Fruit fly (Drosophila melanogaster): Measurements from ENCODE around the gene CG15021.
A peak's percentile ranks its signal among the peaks of the same experiment; 100 is the strongest.

Gene CG15021

DNA sequence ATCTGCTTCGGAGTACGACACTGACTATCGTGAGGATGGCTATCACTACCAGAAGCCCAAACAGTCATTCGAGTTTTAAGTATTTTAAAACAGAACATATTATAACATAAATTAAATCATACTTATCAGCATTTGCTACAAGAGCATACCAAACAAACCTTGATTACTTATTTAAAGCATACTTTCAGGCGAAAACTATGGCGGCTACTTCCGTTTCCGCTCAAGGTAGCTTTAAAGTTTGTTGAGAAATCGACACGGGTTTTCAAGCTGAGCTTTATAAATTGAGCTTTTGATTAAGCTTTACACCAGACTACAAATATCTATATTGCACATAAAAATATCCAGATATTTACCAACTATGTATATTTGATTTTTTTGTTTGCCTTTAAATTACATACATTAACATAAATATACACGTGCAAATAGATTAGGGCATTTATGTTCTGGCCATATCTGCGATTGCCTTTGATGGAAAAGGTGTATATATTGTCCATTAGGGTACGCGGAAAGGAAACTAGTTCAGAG is 38.5 kb downstream of the CG15021 start (continued):
- TF ChIP-seq nau (GFP tag; optimal IDR thresholded peaks at IDR 0.05) (peak; percentile 96), Nf-YB (GFP tag; optimal IDR thresholded peaks at IDR 0.05) (peak; percentile 71), CG31388 (GFP tag; optimal IDR thresholded peaks at IDR 0.05) (no peak), CG11560 (tag; IDR thresholded peaks at IDR 0.05) (no peak), Hsf (GFP tag; optimal IDR thresholded peaks at IDR 0.05) (peak; percentile 72), bab2 (GFP tag; optimal IDR thresholded peaks at IDR 0.05) (peak; percentile 2), CG5953 (GFP tag; IDR thresholded peaks at IDR 0.05) (peak; percentile 81), CG8359 (GFP tag; optimal IDR thresholded peaks at IDR 0.05; ENCODE audit: borderline replicate concordance) (peak; percentile 81), CG17568 (GFP tag; optimal IDR thresholded peaks at IDR 0.05) (peak; percentile 98), CG9817 (tag; optimal IDR thresholded peaks at IDR 0.05) (peak; percentile 50), Trl (optimal IDR thresholded peaks at IDR 0.05) (no peak), Trl (GFP tag; optimal IDR thresholded peaks at IDR 0.05) (peak; percentile 72), ewg (GFP tag; optimal IDR thresholded peaks at IDR 0.05) (peak; percentile 55), CG8765 (GFP tag; IDR thresholded peaks at IDR 0.05) (no peak), CG3838 (GFP tag; optimal IDR thresholded peaks at IDR 0.05) (peak; percentile 56), CG8924 (tag; optimal IDR thresholded peaks at IDR 0.05) (no peak), CG14667 (GFP tag; IDR thresholded peaks at IDR 0.05) (no peak), CG11723 (GFP tag; optimal IDR thresholded peaks at IDR 0.05) (peak; percentile 84), ssp (GFP tag; IDR thresholded peaks at IDR 0.05) (no peak), pum (GFP tag; optimal IDR thresholded peaks at IDR 0.05) (no peak), Ssrp (tag; optimal IDR thresholded peaks at IDR 0.05) (no peak), pfk (GFP tag; optimal IDR thresholded peaks at IDR 0.05) (peak; percentile 79), CG42726 (GFP tag; IDR thresholded peaks at IDR 0.05; ENCODE audit: partially characterized antibody) (no peak), CG12299 (tag; optimal IDR thresholded peaks at IDR 0.05) (peak; percentile 76), crc (GFP tag; optimal IDR thresholded peaks at IDR 0.05) (peak; percentile 36), ham (GFP tag; IDR thresholded peaks at IDR 0.05) (no peak), vnd (GFP tag; IDR thresholded peaks at IDR 0.05; ENCODE audit: partially characterized antibody) (no peak), toy (GFP tag; IDR thresholded peaks at IDR 0.05) (0 out of 2 replicates have a peak, but pooled peaks have one; percentile 32), CG7357 (GFP tag; IDR thresholded peaks at IDR 0.05) (no peak), trem (tag; optimal IDR thresholded peaks at IDR 0.05) (peak; percentile 57), Chrac-16 (GFP tag; optimal IDR thresholded peaks at IDR 0.05) (no peak), cas (GFP tag; IDR thresholded peaks at IDR 0.05) (no peak), gro (GFP tag; optimal IDR thresholded peaks at IDR 0.05) (peak; percentile 83), nom (GFP tag; optimal IDR thresholded peaks at IDR 0.05) (no peak), NC2β (GFP tag; optimal IDR thresholded peaks at IDR 0.05) (peak; percentile 77), stwl (tag; optimal IDR thresholded peaks at IDR 0.05) (peak; percentile 27), CG3281 (GFP tag; optimal IDR thresholded peaks at IDR 0.05) (peak; percentile 94), gcm2 (GFP tag; optimal IDR thresholded peaks at IDR 0.05) (peak; percentile 74), HHEX (GFP tag; optimal IDR thresholded peaks at IDR 0.05) (peak; percentile 92), sr (GFP tag; IDR thresholded peaks at IDR 0.05) (peak; percentile 80), bcd (GFP tag; optimal IDR thresholded peaks at IDR 0.05) (peak; percentile 79), CG13424 (tag; optimal IDR thresholded peaks at IDR 0.05) (peak; percentile 64), Sox100B (GFP tag; optimal IDR thresholded peaks at IDR 0.05) (peak; percentile 84), jing (GFP tag; optimal IDR thresholded peaks at IDR 0.05) (peak; percentile 36), CG14860 (GFP tag; IDR thresholded peaks at IDR 0.05; ENCODE audit: partially characterized antibody) (no peak), CG10366 (GFP tag; IDR thresholded peaks at IDR 0.05) (peak; percentile 35), btn (GFP tag; optimal IDR thresholded peaks at IDR 0.05) (peak; percentile 48), ab (GFP tag; optimal IDR thresholded peaks at IDR 0.05) (no peak), CG13287 (GFP tag; IDR thresholded peaks at IDR 0.05; ENCODE audit: partially characterized antibody) (peak; percentile 29; the same call in 1 of the 2 replicates), CG14441 (GFP tag; IDR thresholded peaks at IDR 0.05) (no peak)
